Fruit fly (Drosophila melanogaster): Measurements from ENCODE around the gene CG7408.

DNA sequence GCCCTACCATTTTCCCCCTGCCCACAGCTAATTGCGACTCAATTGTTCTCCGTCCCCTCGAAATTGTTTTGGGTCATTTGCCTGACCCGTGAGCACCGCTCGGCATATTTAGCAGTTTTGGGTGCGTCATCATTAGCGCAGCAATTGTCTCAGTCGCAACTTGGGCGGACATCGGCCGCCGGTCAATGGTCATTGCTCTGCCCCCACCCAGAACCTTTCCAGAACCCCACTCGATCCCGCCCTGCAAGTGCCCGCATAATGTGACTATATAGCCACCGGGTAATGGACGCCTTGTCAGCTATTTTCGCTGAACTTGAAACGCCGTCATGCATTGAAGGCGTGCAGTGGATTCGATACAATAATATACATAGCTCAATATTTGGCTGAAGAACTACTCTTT, 54.2 kb downstream of the CG7408 start:
- TF ChIP-seq CG8478 (optimal IDR thresholded peaks at IDR 0.05) (no peak), CTCF (optimal IDR thresholded peaks at IDR 0.05) (no peak)

All from S2 (cell line).